Worm (Caenorhabditis elegans): Measurements from ENCODE around the gene fpn-1.2.

DNA sequence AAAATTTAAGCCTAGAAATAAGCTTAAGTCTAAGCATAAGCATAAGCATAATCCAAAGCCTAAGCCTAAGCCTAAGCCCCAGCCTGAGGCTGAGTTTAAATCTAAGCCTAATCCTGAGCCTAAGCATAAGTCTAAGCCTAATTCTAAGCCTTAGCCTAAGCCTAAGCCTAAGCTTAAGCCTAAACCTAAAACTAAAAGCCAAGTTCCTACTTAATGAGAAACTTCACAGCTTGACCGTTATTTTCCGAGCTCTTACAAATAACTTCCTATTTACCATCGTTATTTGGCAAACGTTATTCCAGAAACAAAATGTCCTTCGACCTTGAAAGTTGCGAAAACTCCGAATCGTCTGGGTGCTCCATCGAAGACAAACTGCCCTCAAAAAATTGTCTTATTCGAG lies 17.2 kb upstream of the fpn-1.2 start, which contains the start of gene C38C3.4:
- TF ChIP-seq gei-17 (GFP tag; optimal IDR thresholded peaks at IDR 0.05) (no peak), ekl-4 (GFP tag; IDR thresholded peaks at IDR 0.05) (no peak), unc-130 (GFP tag; optimal IDR thresholded peaks at IDR 0.05) (no peak), bed-1 (GFP tag; IDR thresholded peaks at IDR 0.05) (no peak), snpc-4 (GFP tag; optimal IDR thresholded peaks at IDR 0.05) (no peak), snpc-4 (tag; optimal IDR thresholded peaks at IDR 0.05) (no peak), lin-35 (GFP tag; optimal IDR thresholded peaks at IDR 0.05) (no peak), madf-3 (GFP tag; IDR thresholded peaks at IDR 0.05) (no peak), C17E4.6 (GFP tag; IDR thresholded peaks at IDR 0.05) (no peak), nhr-120 (GFP tag; IDR thresholded peaks at IDR 0.05) (no peak), ztf-3 (GFP tag; optimal IDR thresholded peaks at IDR 0.05) (no peak), nfya-1 (tag; optimal IDR thresholded peaks at IDR 0.05; ENCODE audit: borderline replicate concordance, insufficient read depth) (no peak), mxl-1 (tag; optimal IDR thresholded peaks at IDR 0.05) (no peak), ztf-26 (tag; optimal IDR thresholded peaks at IDR 0.05) (no peak)
